Worm (Caenorhabditis elegans): Measurements from ENCODE around the gene Y104H12D.2.

- no peak for TF ChIP-seq sea-2 (GFP tag; optimal IDR thresholded peaks at IDR 0.05)
- no peak for TF ChIP-seq elt-3 (tag; optimal IDR thresholded peaks at IDR 0.05)
- no peak for TF ChIP-seq nhr-237 (tag; optimal IDR thresholded peaks at IDR 0.05)
- TF ChIP-seq pqm-1 (tag; optimal IDR thresholded peaks at IDR 0.05): no peak
- no peak for TF ChIP-seq ceh-82 (tag; optimal IDR thresholded peaks at IDR 0.05)
- TF ChIP-seq aly-2 (tag; optimal IDR thresholded peaks at IDR 0.05): no peak
- TF ChIP-seq nhr-11 (tag; optimal IDR thresholded peaks at IDR 0.05): no peak
- TF ChIP-seq unc-39 (tag; optimal IDR thresholded peaks at IDR 0.05): no peak
- TF ChIP-seq ceh-28 (tag; optimal IDR thresholded peaks at IDR 0.05): no peak
- no peak for TF ChIP-seq nhr-77 (tag; optimal IDR thresholded peaks at IDR 0.05)
- no peak for TF ChIP-seq R02D3.7 (tag; optimal IDR thresholded peaks at IDR 0.05)
- no peak for TF ChIP-seq pha-4 (tag; optimal IDR thresholded peaks at IDR 0.05)
- no peak for TF ChIP-seq snpc-4 (tag; optimal IDR thresholded peaks at IDR 0.05)
- no peak for TF ChIP-seq ceh-9 (tag; optimal IDR thresholded peaks at IDR 0.05)
These were observed 27.0 kb downstream of the Y104H12D.2 start, which contains the start of gene dsl-2 for ce11 chrIV:1204870-1205269.

Measured in whole organism, L3 larva.